Fruit fly (Drosophila melanogaster): ENCODE results near the gene RpS27.

- TF ChIP-seq CG14711 (tag; optimal IDR thresholded peaks at IDR 0.05) (no peak), CG11617 (GFP tag; optimal IDR thresholded peaks at IDR 0.05) (no peak), cic (GFP tag; optimal IDR thresholded peaks at IDR 0.05) (no peak), ovo (GFP tag; optimal IDR thresholded peaks at IDR 0.05) (no peak), cnc (optimal IDR thresholded peaks at IDR 0.05) (no peak), kay (GFP tag; ENCODE audit: borderline replicate concordance) (no peak), CG5204 (GFP tag; optimal IDR thresholded peaks at IDR 0.05) (no peak), tj (GFP tag; optimal IDR thresholded peaks at IDR 0.05) (no peak), Clk (GFP tag; optimal IDR thresholded peaks at IDR 0.05) (no peak), CG7045 (GFP tag; optimal IDR thresholded peaks at IDR 0.05) (no peak), CG33017 (tag; optimal IDR thresholded peaks at IDR 0.05) (no peak), Crg-1 (GFP tag; optimal IDR thresholded peaks at IDR 0.05) (no peak), CG1620 (GFP tag; optimal IDR thresholded peaks at IDR 0.05) (no peak), bab1 (GFP tag; optimal IDR thresholded peaks at IDR 0.05) (no peak)
Measured at dm6 chr3R:25241507-25242070, 5.7 kb downstream of the RpS27 start, which contains the start of gene CG11854.
